Fruit fly (Drosophila melanogaster) whole organism, embryonic: ENCODE results near the gene CG7991.

Experiments used
- BEAF-32 ChIP-seq: fragments of 200-800 bp; sonication (Bioruptor generic); optimal IDR thresholded peaks from 3 replicates; lab custom pipeline; 2017; ENCODE audit warnings: missing biosample characterization, missing genetic modification characterization, mild to moderate bottlenecking, moderate library complexity, missing genetic modification reagents
- CG11723 ChIP-seq: fragments of 200-800 bp; sonication (Bioruptor generic); optimal IDR thresholded peaks from 2 replicates; lab custom pipeline; 2017; ENCODE audit warnings: missing biosample characterization, mild to moderate bottlenecking, missing genetic modification characterization
- CG15696 ChIP-seq: fragments of 200-800 bp; sonication (Bioruptor generic); optimal IDR thresholded peaks from 2 replicates; lab custom pipeline; 2019; ENCODE audit warnings: missing biosample characterization, mild to moderate bottlenecking, missing genetic modification characterization, moderate library complexity
- CG18476 ChIP-seq: fragments of 200-800 bp; sonication (Bioruptor generic); optimal IDR thresholded peaks from 2 replicates; lab custom pipeline; 2016; ENCODE audit warnings: missing biosample characterization, mild to moderate bottlenecking, missing genetic modification characterization
- CG2120 ChIP-seq: fragments of 200-800 bp; sonication (Bioruptor generic); optimal IDR thresholded peaks from 3 replicates; lab custom pipeline; 2016; ENCODE audit warnings: missing biosample characterization, missing genetic modification characterization
- CG2202 ChIP-seq: fragments of 200-800 bp; sonication (Bioruptor generic); optimal IDR thresholded peaks from 2 replicates; lab custom pipeline; 2018; ENCODE audit warnings: missing biosample characterization, mild to moderate bottlenecking, missing genetic modification characterization
- CG31441 ChIP-seq: fragments of 200-800 bp; sonication (Bioruptor generic); IDR thresholded peaks from 2 replicates; pipeline ENCODE4 v1.3.6; 2022; ENCODE audit warnings: missing biosample characterization, missing genetic modification characterization
- CG32532 ChIP-seq: fragments of 200-800 bp; sonication (Bioruptor generic); IDR thresholded peaks from 2 replicates; pipeline ENCODE4 v1.3.6; 2022; ENCODE audit warnings: missing biosample characterization, missing genetic modification characterization
- CG3407 ChIP-seq: fragments of 200-800 bp; sonication (Bioruptor generic); optimal IDR thresholded peaks from 2 replicates; lab custom pipeline; 2018; ENCODE audit warnings: missing biosample characterization, mild to moderate bottlenecking, missing genetic modification characterization
- CG4360 ChIP-seq: fragments of 200-800 bp; sonication (Bioruptor generic); IDR thresholded peaks from 2 replicates; pipeline ENCODE4 v1.3.6; 2022; ENCODE audit warnings: missing biosample characterization, missing genetic modification characterization
- CG4854 ChIP-seq: fragments of 200-800 bp; sonication (Bioruptor generic); optimal IDR thresholded peaks from 2 replicates; lab custom pipeline; 2016; ENCODE audit warnings: missing biosample characterization, missing genetic modification characterization, inconsistent platforms
- CG6254 ChIP-seq: fragments of 200-800 bp; sonication (Bioruptor generic); optimal IDR thresholded peaks from 3 replicates; lab custom pipeline; 2017; ENCODE audit warnings: mild to moderate bottlenecking, missing biosample characterization, missing genetic modification reagents, missing genetic modification characterization
- CG6813 ChIP-seq: fragments of 200-800 bp; sonication (Bioruptor generic); optimal IDR thresholded peaks from 2 replicates; lab custom pipeline; 2017; ENCODE audit warnings: missing biosample characterization, missing genetic modification characterization, mild to moderate bottlenecking, moderate library complexity, missing genetic modification reagents
- CG7786 ChIP-seq: fragments of 200-800 bp; sonication (Bioruptor generic); optimal IDR thresholded peaks from 2 replicates; lab custom pipeline; 2016; ENCODE audit warnings: missing biosample characterization, missing genetic modification characterization
- CG8290 ChIP-seq, 3 experiments: fragments of 200-800 bp; sonication (Bioruptor generic); optimal IDR thresholded peaks; 2 replicates each; lab custom pipeline; 2016 to 2019; ENCODE audit warnings: missing biosample characterization in 3 of 3, missing genetic modification characterization in 3 of 3, mild to moderate bottlenecking in 2 of 3, moderate library complexity in 1 of 3
- CG9215 ChIP-seq: fragments of 200-800 bp; sonication (Bioruptor generic); IDR thresholded peaks from 2 replicates; pipeline ENCODE4 v1.3.6; 2022; ENCODE audit warnings: missing biosample characterization, missing genetic modification characterization
- CG9797 ChIP-seq: fragments of 200-800 bp; sonication (Bioruptor generic); optimal IDR thresholded peaks from 3 replicates; lab custom pipeline; 2018; ENCODE audit warnings: missing biosample characterization, mild to moderate bottlenecking, missing genetic modification characterization
- CG9876 ChIP-seq: fragments of 200-800 bp; sonication (Bioruptor generic); optimal IDR thresholded peaks from 2 replicates; lab custom pipeline; 2016; ENCODE audit warnings: missing biosample characterization, missing genetic modification characterization
- CHES-1-like ChIP-seq: fragments of 200-800 bp; sonication (Bioruptor generic); optimal IDR thresholded peaks from 2 replicates; lab custom pipeline; 2016; ENCODE audit warnings: missing biosample characterization, missing genetic modification characterization
- Dref ChIP-seq: fragments of 200-800 bp; sonication (Bioruptor generic); IDR thresholded peaks from 2 replicates; pipeline ENCODE4 v1.3.6; 2022; ENCODE audit warnings: missing biosample characterization, missing genetic modification characterization
- E2f1 ChIP-seq: fragments of 200-800 bp; sonication (Bioruptor generic); IDR thresholded peaks from 2 replicates; pipeline ENCODE4 v1.3.6; 2022; ENCODE audit warnings: missing biosample characterization, missing genetic modification characterization
- Fer2 ChIP-seq: fragments of 200-800 bp; sonication (Bioruptor generic); optimal IDR thresholded peaks from 2 replicates; lab custom pipeline; 2018; ENCODE audit warnings: missing biosample characterization, mild to moderate bottlenecking, missing genetic modification characterization, moderate library complexity
- H15 ChIP-seq: fragments of 200-800 bp; sonication (Bioruptor generic); IDR thresholded peaks from 3 replicates; pipeline ENCODE4 v1.3.6; 2022; ENCODE audit warnings: missing biosample characterization, missing genetic modification characterization
- HLH54F ChIP-seq: fragments of 200-800 bp; sonication (Bioruptor generic); optimal IDR thresholded peaks from 3 replicates; lab custom pipeline; 2016; ENCODE audit warnings: missing biosample characterization, missing genetic modification characterization
- Hr39 ChIP-seq: fragments of >200 bp; optimal IDR thresholded peaks from 2 replicates; lab custom pipeline; 2017
- Lpt ChIP-seq: fragments of >200 bp; optimal IDR thresholded peaks from 2 replicates; lab custom pipeline; 2018; ENCODE audit warnings: missing biosample characterization, missing genetic modification characterization
- NC2α ChIP-seq: fragments of 200-800 bp; sonication (Bioruptor generic); optimal IDR thresholded peaks from 2 replicates; lab custom pipeline; 2016; ENCODE audit warnings: missing biosample characterization, missing genetic modification characterization
- Poxn ChIP-seq: fragments of 200-800 bp; sonication (Bioruptor generic); IDR thresholded peaks from 2 replicates; pipeline ENCODE4 v1.3.6; 2022; ENCODE audit warnings: missing biosample characterization, missing genetic modification characterization
- Sin3A ChIP-seq: fragments of >200 bp; optimal IDR thresholded peaks from 2 replicates; lab custom pipeline; 2018
- Spps ChIP-seq: fragments of 200-800 bp; sonication (Bioruptor generic); optimal IDR thresholded peaks from 2 replicates; lab custom pipeline; 2018; ENCODE audit warnings: missing biosample characterization, mild to moderate bottlenecking, missing genetic modification characterization
- Ssrp ChIP-seq: fragments of 200-800 bp; sonication (Bioruptor generic); optimal IDR thresholded peaks from 2 replicates; lab custom pipeline; 2018; ENCODE audit warnings: missing biosample characterization, mild to moderate bottlenecking, missing genetic modification characterization, moderate library complexity
- Taf1 ChIP-seq: fragments of 200-800 bp; sonication (Bioruptor generic); IDR thresholded peaks from 2 replicates; pipeline ENCODE4 v1.3.6; 2022; ENCODE audit warnings: missing biosample characterization, missing genetic modification characterization
- Vsx1 ChIP-seq: fragments of 200-800 bp; sonication (Bioruptor generic); optimal IDR thresholded peaks from 2 replicates; lab custom pipeline; 2017; ENCODE audit warnings: missing biosample characterization, mild to moderate bottlenecking, missing genetic modification characterization, missing genetic modification reagents
- abd-A ChIP-seq: fragments of 200-800 bp; sonication (Bioruptor generic); optimal IDR thresholded peaks from 3 replicates; lab custom pipeline; 2019; ENCODE audit warnings: missing biosample characterization, mild to moderate bottlenecking, missing genetic modification characterization, moderate library complexity
- bcd ChIP-seq: fragments of 200-800 bp; sonication (Bioruptor generic); optimal IDR thresholded peaks from 2 replicates; lab custom pipeline; 2017; ENCODE audit warnings: missing biosample characterization, mild to moderate bottlenecking, missing genetic modification characterization
- chm ChIP-seq: fragments of 200-800 bp; sonication (Bioruptor generic); IDR thresholded peaks from 2 replicates; pipeline ENCODE4 v1.3.6; 2022; ENCODE audit warnings: missing biosample characterization, missing genetic modification characterization
- crol ChIP-seq: fragments of 200-800 bp; sonication (Bioruptor generic); IDR thresholded peaks from 2 replicates; pipeline ENCODE4 v1.3.6; 2022; ENCODE audit warnings: missing biosample characterization, missing genetic modification characterization
- da ChIP-seq: fragments of 200-800 bp; sonication (Bioruptor generic); optimal IDR thresholded peaks from 2 replicates; lab custom pipeline; 2016; ENCODE audit warnings: missing biosample characterization, missing genetic modification characterization
- disco-r ChIP-seq: fragments of 200-800 bp; sonication (Bioruptor generic); optimal IDR thresholded peaks from 2 replicates; lab custom pipeline; 2016; ENCODE audit warnings: missing biosample characterization, missing genetic modification characterization
- dmrt11E ChIP-seq: fragments of 200-800 bp; sonication (Bioruptor generic); optimal IDR thresholded peaks from 3 replicates; lab custom pipeline; 2018; ENCODE audit warnings: missing biosample characterization, mild to moderate bottlenecking, missing genetic modification characterization, moderate library complexity
- eyg ChIP-seq: fragments of 200-800 bp; sonication (Bioruptor generic); optimal IDR thresholded peaks from 3 replicates; lab custom pipeline; 2016; ENCODE audit warnings: missing biosample characterization, missing genetic modification characterization
- gce ChIP-seq: fragments of 200-800 bp; sonication (Bioruptor generic); IDR thresholded peaks from 3 replicates; pipeline ENCODE4 v1.3.6; 2022; ENCODE audit warnings: missing biosample characterization, missing genetic modification characterization
- hkb ChIP-seq, 2 experiments: fragments of 200-800 bp in 1 of 2; fragments of >200 bp in 1 of 2; sonication (Bioruptor generic) in 1 of 2; IDR thresholded peaks in 1 of 2; optimal IDR thresholded peaks in 1 of 2; 2 replicates each; pipeline versions ENCODE4 v1.3.6 to Lab custom; 2017 to 2022; ENCODE audit warnings: missing biosample characterization in 1 of 2, missing genetic modification characterization in 1 of 2
- kah ChIP-seq: fragments of 200-800 bp; sonication (Bioruptor generic); optimal IDR thresholded peaks from 2 replicates; lab custom pipeline; 2018; ENCODE audit warnings: missing biosample characterization, mild to moderate bottlenecking, missing genetic modification characterization
- klu ChIP-seq: fragments of 200-800 bp; sonication (Bioruptor generic); IDR thresholded peaks from 2 replicates; pipeline ENCODE4 v1.3.6; 2022; ENCODE audit warnings: missing biosample characterization, missing genetic modification characterization
- luna ChIP-seq: fragments of 200-800 bp; sonication (Bioruptor generic); optimal IDR thresholded peaks from 2 replicates; lab custom pipeline; 2016; ENCODE audit warnings: missing biosample characterization, missing genetic modification characterization
- repo ChIP-seq: fragments of 200-800 bp; sonication (Bioruptor generic); optimal IDR thresholded peaks from 2 replicates; lab custom pipeline; 2016; ENCODE audit warnings: missing biosample characterization, missing genetic modification characterization
- row ChIP-seq: fragments of 200-800 bp; sonication (Bioruptor generic); IDR thresholded peaks from 3 replicates; pipeline ENCODE4 v1.3.6; 2022; ENCODE audit warnings: missing biosample characterization, missing genetic modification characterization
- sd ChIP-seq: fragments of 200-800 bp; sonication (Bioruptor generic); optimal IDR thresholded peaks from 3 replicates; lab custom pipeline; 2018; ENCODE audit warnings: missing biosample characterization, mild to moderate bottlenecking, missing genetic modification characterization, moderate library complexity
- slbo ChIP-seq: fragments of 200-800 bp; sonication (Bioruptor generic); IDR thresholded peaks from 2 replicates; pipeline ENCODE4 v1.3.6; 2022; ENCODE audit warnings: missing biosample characterization, missing genetic modification characterization
- so ChIP-seq: fragments of 200-800 bp; sonication (Bioruptor generic); IDR thresholded peaks from 3 replicates; pipeline ENCODE4 v1.3.6; 2022; ENCODE audit warnings: missing biosample characterization, missing genetic modification characterization
- sr ChIP-seq: fragments of 200-800 bp; sonication (Bioruptor generic); IDR thresholded peaks from 3 replicates; pipeline ENCODE4 v1.3.6; 2022; ENCODE audit warnings: missing biosample characterization, missing genetic modification characterization

The CG7991 gene

dm6 chr3L:1730873-1731272 lies 56.4 kb downstream of the CG7991 start, which contains the start of gene drpr (continued):
- TF ChIP-seq bcd (GFP tag; lab: Kevin White, UChicago): no peak
- peak; percentile 34 for TF ChIP-seq Dref (GFP tag; lab: Robert Waterston, UW)
- TF ChIP-seq CG8290 (GFP tag; optimal IDR thresholded peaks at IDR 0.05; lab: Kevin White, UChicago): peak; percentile 16
- TF ChIP-seq CG8290 (tag; optimal IDR thresholded peaks at IDR 0.05; lab: Kevin White, UChicago): peak in 1 of 2 experiments; percentile 53
- TF ChIP-seq Fer2: no peak
- peak; percentile 53; the same call in 1 of the 2 replicates for TF ChIP-seq chm (GFP tag; lab: Robert Waterston, UW)
- TF ChIP-seq luna (GFP tag; lab: Kevin White, UChicago): no peak
- TF ChIP-seq klu (GFP tag; lab: Robert Waterston, UW): no peak
- no peak for TF ChIP-seq so (GFP tag; lab: Robert Waterston, UW)
- no peak for TF ChIP-seq Taf1 (GFP tag; lab: Robert Waterston, UW)
- no peak for TF ChIP-seq CG32532
- no peak for TF ChIP-seq CG4854 (GFP tag; lab: Kevin White, UChicago)
- no peak for TF ChIP-seq CG9876 (GFP tag; lab: Kevin White, UChicago)
- TF ChIP-seq CG31441 (GFP tag; lab: Robert Waterston, UW): peak; percentile 79
- TF ChIP-seq abd-A (tag; lab: Kevin White, UChicago): peak; percentile 42
- peak; percentile 95 for TF ChIP-seq CG9797 (GFP tag; lab: Kevin White, UChicago)
- TF ChIP-seq da (GFP tag; lab: Kevin White, UChicago): no peak
- TF ChIP-seq kah: peak; percentile 9
- no peak for TF ChIP-seq NC2α (GFP tag; lab: Kevin White, UChicago)
- TF ChIP-seq CG9215 (GFP tag; lab: Robert Waterston, UW): no peak
- TF ChIP-seq row (GFP tag; lab: Robert Waterston, UW): peak; percentile 79
- peak; percentile 19 for TF ChIP-seq CHES-1-like (GFP tag; lab: Kevin White, UChicago)
- peak; percentile 6 for TF ChIP-seq CG2202
- no peak for TF ChIP-seq CG6813 (GFP tag; lab: Kevin White, UChicago)
- TF ChIP-seq slbo: no peak
- TF ChIP-seq CG15696 (tag; lab: Kevin White, UChicago): peak; percentile 4
- TF ChIP-seq CG11723 (GFP tag; lab: Kevin White, UChicago): no peak
- no peak for TF ChIP-seq sr (GFP tag; lab: Robert Waterston, UW)
- no peak for TF ChIP-seq crol
- TF ChIP-seq sd (tag; lab: Kevin White, UChicago): no peak
- peak; percentile 32 for TF ChIP-seq BEAF-32 (GFP tag; lab: Kevin White, UChicago)
- no peak for TF ChIP-seq Spps (tag; lab: Kevin White, UChicago)
- TF ChIP-seq HLH54F: no peak
- no peak for TF ChIP-seq dmrt11E (tag; lab: Kevin White, UChicago)
- no peak for TF ChIP-seq CG18476
- TF ChIP-seq eyg: peak; percentile 6
- TF ChIP-seq gce (GFP tag; lab: Robert Waterston, UW): no peak
- TF ChIP-seq CG2120: peak; percentile 7
- TF ChIP-seq hkb (optimal IDR thresholded peaks at IDR 0.05; lab: Kevin White, UChicago): no peak
- no peak for TF ChIP-seq hkb (GFP tag; IDR thresholded peaks at IDR 0.05; lab: Robert Waterston, UW)
- no peak for TF ChIP-seq disco-r (GFP tag; lab: Kevin White, UChicago)
- no peak for TF ChIP-seq Lpt (GFP tag; lab: Kevin White, UChicago)
- TF ChIP-seq CG4360 (GFP tag; lab: Robert Waterston, UW): no peak
- no peak for TF ChIP-seq H15 (GFP tag; lab: Robert Waterston, UW)
- TF ChIP-seq E2f1 (GFP tag; lab: Robert Waterston, UW): no peak
- no peak for TF ChIP-seq repo
- TF ChIP-seq Ssrp (tag; lab: Kevin White, UChicago): no peak
- TF ChIP-seq Sin3A: peak; percentile 54
- TF ChIP-seq Vsx1 (GFP tag; lab: Kevin White, UChicago): no peak
- TF ChIP-seq CG6254: no peak
- no peak for TF ChIP-seq CG3407 (GFP tag; lab: Kevin White, UChicago)
- no peak for TF ChIP-seq CG7786
- TF ChIP-seq Hr39 (lab: Kevin White, UChicago): no peak
- TF ChIP-seq Poxn: no peak
